Fruit fly (Drosophila melanogaster): ENCODE results near the gene Mvd.

- TF ChIP-seq usp (GFP tag; optimal IDR thresholded peaks at IDR 0.05) (no peak), pan (optimal IDR thresholded peaks at IDR 0.05) (no peak), Dll (optimal IDR thresholded peaks at IDR 0.05) (no peak)
These were observed 20.5 kb downstream of the Mvd start, which contains the start of gene CG33172 for dm6 chrX:15769457-15769856.

Measured in whole organism.